Worm (Caenorhabditis elegans) whole organism, L1 larva: Measurements from ENCODE around the gene Y39A3A.4.

Source experiments
- ama-1 ChIP-seq: fragments of 150-350 bp; optimal IDR thresholded peaks from 2 replicates; lab custom pipeline; 2014
- elt-3 ChIP-seq, 6 experiments: fragments of 150-350 bp in 1 of 6; sonication (generic microtip); optimal IDR thresholded peaks; 2 replicates each; lab custom pipeline; 2017 to 2018; ENCODE audit warnings: missing biosample characterization in 6 of 6, missing genetic modification characterization in 6 of 6, inconsistent platforms in 1 of 6
- hpl-2 ChIP-seq: fragments of 150-350 bp; optimal IDR thresholded peaks from 2 replicates; lab custom pipeline; 2014; ENCODE audit warnings: missing biosample characterization, missing genetic modification reagents, missing genetic modification characterization
- lin-15B ChIP-seq: fragments of 150-350 bp; sonication (generic microtip); optimal IDR thresholded peaks from 3 replicates; lab custom pipeline; 2014; ENCODE audit warnings: missing biosample characterization, missing genetic modification characterization
- lin-35 ChIP-seq, 2 experiments: fragments of 150-350 bp; optimal IDR thresholded peaks; 2 replicates each; lab custom pipeline; 2014; ENCODE audit warnings: missing biosample characterization in 2 of 2, missing genetic modification characterization in 2 of 2, missing genetic modification reagents in 2 of 2
- lin-39 ChIP-seq: fragments of 150-350 bp; optimal IDR thresholded peaks from 2 replicates; lab custom pipeline; 2014; ENCODE audit warnings: missing biosample characterization, missing genetic modification reagents, missing genetic modification characterization
- nhr-237 ChIP-seq: fragments of 150-350 bp; optimal IDR thresholded peaks from 2 replicates; lab custom pipeline; 2014; ENCODE audit warnings: missing biosample characterization, missing genetic modification characterization
- nhr-28 ChIP-seq: fragments of 150-350 bp; optimal IDR thresholded peaks from 2 replicates; lab custom pipeline; 2014; ENCODE audit warnings: missing biosample characterization, missing genetic modification characterization
- nhr-71 ChIP-seq: sonication (generic microtip); optimal IDR thresholded peaks from 2 replicates; lab custom pipeline; 2016; ENCODE audit warnings: mild to moderate bottlenecking, missing genetic modification characterization, moderate library complexity, missing compliant biosample characterization
- pqm-1 ChIP-seq: sonication (generic microtip); optimal IDR thresholded peaks from 3 replicates; lab custom pipeline; 2017; ENCODE audit warnings: missing biosample characterization, missing genetic modification characterization
- swsn-7 ChIP-seq: sonication (generic microtip); optimal IDR thresholded peaks from 2 replicates; lab custom pipeline; 2016; ENCODE audit warnings: missing genetic modification characterization, missing compliant biosample characterization
- tbx-2 ChIP-seq: sonication (generic microtip); optimal IDR thresholded peaks from 2 replicates; lab custom pipeline; 2016; ENCODE audit warnings: missing genetic modification characterization, missing compliant biosample characterization

DNA sequence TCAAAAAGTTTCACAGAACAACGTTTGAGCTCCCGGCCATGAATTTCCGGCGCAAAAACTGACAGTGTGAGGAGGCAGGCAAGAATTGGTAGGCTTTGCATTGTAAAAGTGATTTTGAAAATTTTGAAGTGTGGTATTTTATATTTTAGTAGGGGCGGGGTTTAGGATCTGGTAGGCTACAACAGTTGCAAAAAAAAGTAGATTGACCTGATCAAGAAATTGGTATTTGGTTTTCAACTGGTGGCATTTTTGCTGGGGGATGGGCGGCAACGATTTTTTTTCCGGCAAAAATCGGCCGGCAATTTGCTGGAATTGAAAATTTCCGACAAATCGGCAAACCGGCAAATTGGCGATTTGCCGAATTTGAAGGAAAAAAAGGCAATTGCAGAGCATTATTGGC is 15.5 kb downstream of the Y39A3A.4 start, which contains the start of gene ins-16:
- TF ChIP-seq lin-35 (GFP tag; optimal IDR thresholded peaks at IDR 0.05; lab: Kevin White, UChicago) (no peak), ama-1 (no peak), pqm-1 (no peak), swsn-7 (no peak), nhr-71 (tag; lab: Kevin White, UChicago) (no peak), hpl-2 (GFP tag; lab: Kevin White, UChicago) (no peak), nhr-28 (tag; lab: Kevin White, UChicago) (no peak), tbx-2 (tag; lab: Kevin White, UChicago) (no peak), elt-3 (tag; optimal IDR thresholded peaks at IDR 0.05; lab: Kevin White, UChicago) (no peak), lin-39 (tag; lab: Kevin White, UChicago) (no peak), nhr-237 (tag; lab: Kevin White, UChicago) (no peak), lin-15B (tag; lab: Kevin White, UChicago) (no peak)
